Fruit fly (Drosophila melanogaster) whole organism, embryonic: ENCODE data around the gene trk.

Experiments used
- Antp ChIP-seq: fragments of 200-800 bp; sonication (Bioruptor generic); optimal IDR thresholded peaks from 3 replicates; lab custom pipeline; 2016; ENCODE audit warnings: missing biosample characterization, missing genetic modification characterization
- Asciz ChIP-seq: fragments of 200-800 bp; sonication (Bioruptor generic); optimal IDR thresholded peaks from 2 replicates; lab custom pipeline; 2017; ENCODE audit warnings: missing biosample characterization, mild to moderate bottlenecking, missing genetic modification characterization, missing genetic modification reagents
- CG1024 ChIP-seq: fragments of 200-800 bp; sonication (Bioruptor generic); IDR thresholded peaks from 2 replicates; pipeline ENCODE4 v1.3.6; 2022; ENCODE audit warnings: missing biosample characterization, missing genetic modification characterization
- CG10462 ChIP-seq: fragments of 200-800 bp; sonication (Bioruptor generic); optimal IDR thresholded peaks from 2 replicates; lab custom pipeline; 2016; ENCODE audit warnings: missing biosample characterization, missing genetic modification characterization
- CG10959 ChIP-seq: fragments of 200-800 bp; sonication (Bioruptor generic); IDR thresholded peaks from 2 replicates; pipeline ENCODE4 v1.3.6; 2022; ENCODE audit warnings: missing biosample characterization, missing genetic modification characterization
- CG11398 ChIP-seq: fragments of 200-800 bp; sonication (Bioruptor generic); optimal IDR thresholded peaks from 2 replicates; lab custom pipeline; 2016; ENCODE audit warnings: missing biosample characterization, missing genetic modification characterization
- CG12391 ChIP-seq: fragments of 200-800 bp; sonication (Bioruptor generic); optimal IDR thresholded peaks from 3 replicates; lab custom pipeline; 2018; ENCODE audit warnings: missing biosample characterization, mild to moderate bottlenecking, missing genetic modification characterization, moderate library complexity
- CG12659 ChIP-seq: fragments of 200-800 bp; sonication (Bioruptor generic); optimal IDR thresholded peaks from 3 replicates; lab custom pipeline; 2017; ENCODE audit warnings: mild to moderate bottlenecking, missing biosample characterization, missing genetic modification reagents, missing genetic modification characterization
- CG13775 ChIP-seq: fragments of 200-800 bp; sonication (Bioruptor generic); optimal IDR thresholded peaks from 3 replicates; lab custom pipeline; 2017; ENCODE audit warnings: missing biosample characterization, mild to moderate bottlenecking, missing genetic modification characterization
- CG14860 ChIP-seq: fragments of 200-800 bp; sonication (Bioruptor generic); IDR thresholded peaks from 3 replicates; pipeline ENCODE4 v1.3.6; 2022; ENCODE audit warnings: missing biosample characterization, missing genetic modification characterization; ENCODE audit not compliant: partially characterized antibody
- CG17359 ChIP-seq: fragments of 200-800 bp; sonication (Bioruptor generic); optimal IDR thresholded peaks from 3 replicates; lab custom pipeline; 2018; ENCODE audit warnings: missing biosample characterization, mild to moderate bottlenecking, missing genetic modification characterization, moderate library complexity
- CG17385 ChIP-seq: fragments of 200-800 bp; sonication (Bioruptor generic); optimal IDR thresholded peaks from 3 replicates; lab custom pipeline; 2018; ENCODE audit warnings: missing biosample characterization, mild to moderate bottlenecking, missing genetic modification characterization
- CG18599 ChIP-seq: fragments of 200-800 bp; sonication (Bioruptor generic); optimal IDR thresholded peaks from 3 replicates; lab custom pipeline; 2017; ENCODE audit warnings: missing biosample characterization, missing genetic modification characterization, mild to moderate bottlenecking, moderate library complexity, missing genetic modification reagents
- CG2120 ChIP-seq: fragments of 200-800 bp; sonication (Bioruptor generic); optimal IDR thresholded peaks from 3 replicates; lab custom pipeline; 2016; ENCODE audit warnings: missing biosample characterization, missing genetic modification characterization
- CG2199 ChIP-seq: fragments of 200-800 bp; sonication (Bioruptor generic); IDR thresholded peaks from 3 replicates; pipeline ENCODE4 v1.3.6; 2022; ENCODE audit warnings: missing biosample characterization, missing genetic modification characterization
- CG3281 ChIP-seq: fragments of 200-800 bp; sonication (Bioruptor generic); optimal IDR thresholded peaks from 3 replicates; lab custom pipeline; 2017; ENCODE audit warnings: missing biosample characterization, mild to moderate bottlenecking, missing genetic modification characterization
- CG33557 ChIP-seq: fragments of 200-800 bp; sonication (Bioruptor generic); optimal IDR thresholded peaks from 2 replicates; lab custom pipeline; 2019; ENCODE audit warnings: missing biosample characterization, mild to moderate bottlenecking, missing genetic modification characterization, moderate library complexity
- CG34224 ChIP-seq: fragments of 200-800 bp; sonication (Bioruptor generic); IDR thresholded peaks from 3 replicates; pipeline ENCODE4 v1.3.6; 2022; ENCODE audit warnings: missing biosample characterization, missing genetic modification characterization; ENCODE audit not compliant: partially characterized antibody
- CG43689 ChIP-seq: fragments of 200-800 bp; sonication (Bioruptor generic); IDR thresholded peaks from 2 replicates; pipeline ENCODE4 v1.3.6; 2022; ENCODE audit warnings: missing biosample characterization, missing genetic modification characterization
- CG4424 ChIP-seq: fragments of 200-800 bp; sonication (Bioruptor generic); optimal IDR thresholded peaks from 3 replicates; lab custom pipeline; 2016; ENCODE audit warnings: missing biosample characterization, missing genetic modification characterization
- CG5245 ChIP-seq: fragments of 200-800 bp; sonication (Bioruptor generic); optimal IDR thresholded peaks from 3 replicates; lab custom pipeline; 2016; ENCODE audit warnings: missing biosample characterization, missing genetic modification characterization
- CG6683 ChIP-seq: fragments of 200-800 bp; sonication (Bioruptor generic); optimal IDR thresholded peaks from 2 replicates; lab custom pipeline; 2017; ENCODE audit warnings: missing biosample characterization, mild to moderate bottlenecking, missing genetic modification characterization, missing genetic modification reagents
- CG6765 ChIP-seq: fragments of 200-800 bp; sonication (Bioruptor generic); optimal IDR thresholded peaks from 3 replicates; lab custom pipeline; 2017; ENCODE audit warnings: missing biosample characterization, mild to moderate bottlenecking, missing genetic modification characterization
- CG9609 ChIP-seq: fragments of 200-800 bp; sonication (Bioruptor generic); optimal IDR thresholded peaks from 3 replicates; lab custom pipeline; 2016; ENCODE audit warnings: missing biosample characterization, missing genetic modification characterization
- CG9797 ChIP-seq: fragments of 200-800 bp; sonication (Bioruptor generic); optimal IDR thresholded peaks from 3 replicates; lab custom pipeline; 2018; ENCODE audit warnings: missing biosample characterization, mild to moderate bottlenecking, missing genetic modification characterization
- Dp ChIP-seq: fragments of 200-800 bp; sonication (Bioruptor generic); optimal IDR thresholded peaks from 2 replicates; lab custom pipeline; 2018; ENCODE audit warnings: missing biosample characterization, mild to moderate bottlenecking, missing genetic modification characterization, moderate library complexity
- H2.0 ChIP-seq: fragments of 200-800 bp; sonication (Bioruptor generic); IDR thresholded peaks from 2 replicates; pipeline ENCODE4 v1.3.6; 2022; ENCODE audit warnings: missing biosample characterization, missing genetic modification characterization
- Hsf ChIP-seq: fragments of 200-800 bp; sonication (Bioruptor generic); optimal IDR thresholded peaks from 3 replicates; lab custom pipeline; 2016; ENCODE audit warnings: missing biosample characterization, missing genetic modification characterization
- MBD-R2 ChIP-seq: fragments of 200-800 bp; sonication (Bioruptor generic); IDR thresholded peaks from 2 replicates; pipeline ENCODE4 v1.3.6; 2022; ENCODE audit warnings: missing biosample characterization, missing genetic modification characterization
- PHDP ChIP-seq: fragments of 200-800 bp; sonication (Bioruptor generic); optimal IDR thresholded peaks from 3 replicates; lab custom pipeline; 2018; ENCODE audit warnings: missing biosample characterization, mild to moderate bottlenecking, missing genetic modification characterization, moderate library complexity
- Pdp1 ChIP-seq, 2 experiments: fragments of 200-800 bp; sonication (Bioruptor generic); optimal IDR thresholded peaks; 3 replicates each; lab custom pipeline; 2016; ENCODE audit warnings: missing biosample characterization in 2 of 2, missing genetic modification characterization in 2 of 2, mild to moderate bottlenecking in 1 of 2, moderate library complexity in 1 of 2
- ap ChIP-seq: fragments of 200-800 bp; sonication (Bioruptor generic); IDR thresholded peaks from 2 replicates; pipeline ENCODE4 v1.3.6; 2022; ENCODE audit warnings: missing biosample characterization, missing genetic modification characterization
- ara ChIP-seq: fragments of 200-800 bp; sonication (Bioruptor generic); IDR thresholded peaks from 2 replicates; pipeline ENCODE4 v1.3.6; 2022; ENCODE audit warnings: missing biosample characterization, missing genetic modification characterization
- bbx ChIP-seq: fragments of 200-800 bp; sonication (Bioruptor generic); IDR thresholded peaks from 2 replicates; pipeline ENCODE4 v1.3.6; 2022; ENCODE audit warnings: missing biosample characterization, missing genetic modification characterization; ENCODE audit not compliant: partially characterized antibody
- crp ChIP-seq, 2 experiments: fragments of 200-800 bp; sonication (Bioruptor generic); optimal IDR thresholded peaks; 2 replicates in 1 of 2; 3 replicates in 1 of 2; lab custom pipeline; 2017; ENCODE audit warnings: missing biosample characterization in 2 of 2, missing genetic modification characterization in 2 of 2, mild to moderate bottlenecking in 1 of 2, moderate library complexity in 1 of 2
- eyg ChIP-seq: fragments of 200-800 bp; sonication (Bioruptor generic); optimal IDR thresholded peaks from 3 replicates; lab custom pipeline; 2016; ENCODE audit warnings: missing biosample characterization, missing genetic modification characterization
- gce ChIP-seq: fragments of 200-800 bp; sonication (Bioruptor generic); IDR thresholded peaks from 3 replicates; pipeline ENCODE4 v1.3.6; 2022; ENCODE audit warnings: missing biosample characterization, missing genetic modification characterization
- grau ChIP-seq: fragments of 200-800 bp; optimal IDR thresholded peaks from 3 replicates; lab custom pipeline; 2019; ENCODE audit warnings: missing biosample characterization, mild to moderate bottlenecking, missing genetic modification characterization, moderate library complexity
- hb ChIP-seq: fragments of 200-800 bp; sonication (Bioruptor generic); IDR thresholded peaks from 3 replicates; pipeline ENCODE4 v1.3.6; 2022; ENCODE audit warnings: missing biosample characterization, missing genetic modification characterization; ENCODE audit not compliant: partially characterized antibody
- kni ChIP-seq: fragments of 200-800 bp; sonication (Bioruptor generic); optimal IDR thresholded peaks from 3 replicates; lab custom pipeline; 2017; ENCODE audit warnings: mild to moderate bottlenecking, missing biosample characterization, missing genetic modification reagents, missing genetic modification characterization
- lmd ChIP-seq: fragments of 200-800 bp; sonication (Bioruptor generic); IDR thresholded peaks from 2 replicates; pipeline ENCODE4 v1.3.6; 2022; ENCODE audit warnings: missing biosample characterization, missing genetic modification characterization
- nau ChIP-seq: fragments of 200-800 bp; sonication (Bioruptor generic); optimal IDR thresholded peaks from 3 replicates; lab custom pipeline; 2017; ENCODE audit warnings: missing biosample characterization, mild to moderate bottlenecking, missing genetic modification characterization, missing genetic modification reagents
- nerfin-1 ChIP-seq: fragments of 200-800 bp; sonication (Bioruptor generic); optimal IDR thresholded peaks from 3 replicates; lab custom pipeline; 2019; ENCODE audit warnings: missing biosample characterization, mild to moderate bottlenecking, missing genetic modification characterization, moderate library complexity
- pfk ChIP-seq: fragments of 200-800 bp; sonication (Bioruptor generic); optimal IDR thresholded peaks from 2 replicates; lab custom pipeline; 2018; ENCODE audit warnings: missing biosample characterization, mild to moderate bottlenecking, missing genetic modification characterization, moderate library complexity
- pzg ChIP-seq: fragments of 200-800 bp; sonication (Bioruptor generic); optimal IDR thresholded peaks from 3 replicates; lab custom pipeline; 2018; ENCODE audit warnings: missing biosample characterization, mild to moderate bottlenecking, missing genetic modification characterization, moderate library complexity
- salm ChIP-seq: fragments of 200-800 bp; sonication (Bioruptor generic); optimal IDR thresholded peaks from 2 replicates; lab custom pipeline; 2018; ENCODE audit warnings: missing biosample characterization, mild to moderate bottlenecking, missing genetic modification characterization
- sens ChIP-seq: fragments of 200-800 bp; sonication (Bioruptor generic); peaks from one replicate; lab custom pipeline; 2016; ENCODE audit warnings: missing biosample characterization, missing genetic modification characterization
- shn ChIP-seq: fragments of 200-800 bp; sonication (Bioruptor generic); optimal IDR thresholded peaks from 3 replicates; lab custom pipeline; 2016; ENCODE audit warnings: missing biosample characterization, missing genetic modification characterization
- stwl ChIP-seq: fragments of 200-800 bp; sonication (Bioruptor generic); optimal IDR thresholded peaks from 3 replicates; lab custom pipeline; 2018; ENCODE audit warnings: missing biosample characterization, mild to moderate bottlenecking, missing genetic modification characterization, moderate library complexity
- tin ChIP-seq: fragments of 200-800 bp; sonication (Bioruptor generic); optimal IDR thresholded peaks from 3 replicates; lab custom pipeline; 2016; ENCODE audit warnings: missing biosample characterization, missing genetic modification characterization
- twi ChIP-seq: fragments of 200-800 bp; optimal IDR thresholded peaks from 2 replicates; lab custom pipeline; 2019; ENCODE audit warnings: missing biosample characterization, mild to moderate bottlenecking, missing genetic modification characterization, moderate library complexity

The trk gene

DNA sequence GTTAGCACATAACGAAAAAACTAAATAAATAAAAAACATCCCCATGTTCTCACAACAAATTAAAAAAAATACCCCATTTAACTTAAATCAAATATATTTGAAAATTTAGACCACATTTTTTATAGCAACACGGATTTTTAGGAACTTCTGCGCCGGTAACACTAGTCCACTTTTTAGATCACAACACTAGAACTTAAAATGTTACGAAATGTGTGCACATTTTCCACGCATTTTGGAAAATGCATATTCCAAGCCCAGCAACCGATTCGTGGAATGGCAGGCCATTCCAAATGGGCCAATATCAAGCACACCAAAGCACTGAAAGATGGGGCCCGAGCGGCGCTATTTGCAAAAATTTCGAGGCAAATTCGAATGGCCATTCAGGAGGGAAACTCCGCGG, 3.4 kb downstream of the trk start, which contains the start of gene CG4957 (continued):
- TF ChIP-seq gce (GFP tag; lab: Robert Waterston, UW) (no peak), CG3281 (GFP tag; lab: Kevin White, UChicago) (no peak), stwl (peak; percentile 30), eyg (no peak), CG5245 (GFP tag; lab: Kevin White, UChicago) (no peak), CG10959 (GFP tag; lab: Robert Waterston, UW) (no peak), sens (peak; percentile 53), CG17385 (GFP tag; lab: Kevin White, UChicago) (no peak), CG1024 (GFP tag; lab: Robert Waterston, UW) (no peak), Pdp1 (GFP tag; optimal IDR thresholded peaks at IDR 0.05; lab: Kevin White, UChicago) (peak in 1 of 2 experiments; percentile 78), CG12659 (GFP tag; lab: Kevin White, UChicago) (no peak), CG9609 (GFP tag; lab: Kevin White, UChicago) (no peak), nau (no peak), CG9797 (peak; percentile 30), grau (tag; lab: Kevin White, UChicago) (no peak), CG2199 (GFP tag; lab: Robert Waterston, UW) (no peak), Antp (GFP tag; lab: Kevin White, UChicago) (no peak), CG34224 (GFP tag; lab: Robert Waterston, UW) (0 out of 3 replicates have a peak, but pooled peaks have one; percentile 14), MBD-R2 (GFP tag; lab: Robert Waterston, UW) (peak; percentile 52), CG17359 (tag; lab: Kevin White, UChicago) (no peak), lmd (GFP tag; lab: Robert Waterston, UW) (no peak), crp (GFP tag; optimal IDR thresholded peaks at IDR 0.05; lab: Kevin White, UChicago) (no peak), tin (GFP tag; lab: Kevin White, UChicago) (no peak), CG6765 (GFP tag; lab: Kevin White, UChicago) (no peak), shn (GFP tag; lab: Kevin White, UChicago) (no peak), Hsf (GFP tag; lab: Kevin White, UChicago) (no peak), CG4424 (GFP tag; lab: Kevin White, UChicago) (no peak), Dp (GFP tag; lab: Kevin White, UChicago) (peak; percentile 18), hb (GFP tag; lab: Robert Waterston, UW) (no peak), PHDP (tag; lab: Kevin White, UChicago) (no peak), CG10462 (GFP tag; lab: Kevin White, UChicago) (no peak), salm (tag; lab: Kevin White, UChicago) (no peak), pzg (GFP tag; lab: Kevin White, UChicago) (peak; percentile 33), CG12391 (tag; lab: Kevin White, UChicago) (no peak), nerfin-1 (tag; lab: Kevin White, UChicago) (peak; percentile 9), twi (tag; lab: Kevin White, UChicago) (no peak), CG33557 (GFP tag; lab: Kevin White, UChicago) (no peak), CG2120 (no peak), CG13775 (GFP tag; lab: Kevin White, UChicago) (no peak), CG18599 (GFP tag; lab: Kevin White, UChicago) (no peak), ap (no peak), pfk (GFP tag; lab: Kevin White, UChicago) (no peak), CG6683 (GFP tag; lab: Kevin White, UChicago) (no peak), ara (no peak), CG14860 (GFP tag; lab: Robert Waterston, UW) (no peak), kni (no peak), CG11398 (GFP tag; lab: Kevin White, UChicago) (no peak), bbx (GFP tag; lab: Robert Waterston, UW) (no peak), Asciz (GFP tag; lab: Kevin White, UChicago) (no peak), CG43689 (GFP tag; lab: Robert Waterston, UW) (no peak), H2.0 (GFP tag; lab: Robert Waterston, UW) (no peak)
